Worm (Caenorhabditis elegans): ENCODE data around the gene F35E8.2.

- TF ChIP-seq sem-2 (GFP tag; optimal IDR thresholded peaks at IDR 0.05) (no peak), nhr-12 (tag; optimal IDR thresholded peaks at IDR 0.05) (no peak), lin-13 (tag; optimal IDR thresholded peaks at IDR 0.05) (no peak), unc-62 (GFP tag; optimal IDR thresholded peaks at IDR 0.05) (no peak), unc-39 (tag; optimal IDR thresholded peaks at IDR 0.05) (no peak), ceh-83 (GFP tag; optimal IDR thresholded peaks at IDR 0.05) (no peak), ceh-43 (GFP tag; optimal IDR thresholded peaks at IDR 0.05) (no peak), nhr-76 (tag; optimal IDR thresholded peaks at IDR 0.05) (no peak), ztf-11 (tag; optimal IDR thresholded peaks at IDR 0.05) (no peak), elt-3 (tag; optimal IDR thresholded peaks at IDR 0.05) (no peak), blmp-1 (tag; optimal IDR thresholded peaks at IDR 0.05) (no peak), lsy-2 (tag; optimal IDR thresholded peaks at IDR 0.05) (no peak), mls-2 (tag; optimal IDR thresholded peaks at IDR 0.05) (no peak), nhr-237 (tag; optimal IDR thresholded peaks at IDR 0.05) (no peak)
These were observed 13.7 kb upstream of the F35E8.2 start, which contains the start of gene T06C12.12 for ce11 chrV:15891761-15892160.
